Worm (Caenorhabditis elegans): ENCODE measurements around the gene T06E8.8.

Gene T06E8.8

ce11 chrV:10037040-10037439 lies 6.5 kb upstream of the T06E8.8 start, which contains the start of gene F57A8.1:
F57A8.1 (plus strand) TSS chrV:10037340.
- TF ChIP-seq tlp-1 (tag; optimal IDR thresholded peaks at IDR 0.05) (no peak), nhr-47 (tag; optimal IDR thresholded peaks at IDR 0.05) (no peak), unc-30 (tag; optimal IDR thresholded peaks at IDR 0.05) (no peak), unc-130 (tag; optimal IDR thresholded peaks at IDR 0.05) (no peak), hlh-17 (GFP tag; optimal IDR thresholded peaks at IDR 0.05; ENCODE audit: borderline replicate concordance) (no peak), nhr-28 (tag; optimal IDR thresholded peaks at IDR 0.05) (no peak)

DNA sequence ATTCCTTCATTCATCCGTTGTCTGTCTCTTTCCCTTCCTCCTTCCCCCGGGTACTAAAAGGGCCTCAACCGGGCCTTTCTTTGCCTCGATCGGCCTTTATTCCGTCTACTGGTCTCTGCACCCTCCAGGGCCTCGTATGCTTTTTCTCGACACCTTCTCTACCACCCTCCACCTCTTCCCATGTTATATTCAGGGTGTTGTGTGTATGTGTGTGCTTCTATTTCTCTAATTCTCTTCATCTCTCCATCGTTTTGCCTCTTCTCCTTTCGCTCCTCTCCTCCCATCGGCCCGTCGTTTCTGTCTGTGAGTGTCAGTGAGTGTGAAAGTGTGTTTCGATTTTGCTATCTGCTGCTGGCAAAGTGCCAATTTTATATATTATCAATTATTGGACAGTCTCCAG lies 3.7 kb upstream of the T06E8.8 start:
- TF ChIP-seq ets-5 (GFP tag; IDR thresholded peaks at IDR 0.05): no peak
- peak in 3 of 6 experiments; percentile 7 to 49 (median 41) for TF ChIP-seq elt-3 (tag; optimal IDR thresholded peaks at IDR 0.05)
- TF ChIP-seq efl-3 (GFP tag; optimal IDR thresholded peaks at IDR 0.05): no peak
- peak; percentile 61 to 64 for TF ChIP-seq lin-35 (GFP tag; optimal IDR thresholded peaks at IDR 0.05)
- TF ChIP-seq unc-86 (tag; optimal IDR thresholded peaks at IDR 0.05): peak; percentile 28
- no peak for TF ChIP-seq ces-1 (GFP tag; optimal IDR thresholded peaks at IDR 0.05)
- no peak for TF ChIP-seq sox-4 (tag; optimal IDR thresholded peaks at IDR 0.05)
- TF ChIP-seq fkh-8 (tag; optimal IDR thresholded peaks at IDR 0.05): peak; percentile 31
- TF ChIP-seq ztf-4 (tag; optimal IDR thresholded peaks at IDR 0.05): peak; percentile 63
- no peak for TF ChIP-seq ama-1 (optimal IDR thresholded peaks at IDR 0.05)
- TF ChIP-seq pag-3 (tag; optimal IDR thresholded peaks at IDR 0.05; ENCODE audit: borderline replicate concordance, insufficient read depth): no peak
- no peak for TF ChIP-seq nhr-76 (tag; optimal IDR thresholded peaks at IDR 0.05)
- no peak for TF ChIP-seq hlh-4 (tag; optimal IDR thresholded peaks at IDR 0.05)
- no peak for TF ChIP-seq aha-1 (tag; optimal IDR thresholded peaks at IDR 0.05)
- TF ChIP-seq hpl-2 (GFP tag; optimal IDR thresholded peaks at IDR 0.05): no peak
- TF ChIP-seq mab-9 (GFP tag; IDR thresholded peaks at IDR 0.05): no peak
- peak in 1 of 2 experiments; percentile 60 for TF ChIP-seq mdl-1 (tag; optimal IDR thresholded peaks at IDR 0.05)
- no peak for TF ChIP-seq sup-37 (GFP tag; optimal IDR thresholded peaks at IDR 0.05)
- TF ChIP-seq nhr-71 (tag; optimal IDR thresholded peaks at IDR 0.05): peak; percentile 78
- TF ChIP-seq nhr-84 (tag; optimal IDR thresholded peaks at IDR 0.05): no peak
- TF ChIP-seq ceh-90 (tag; optimal IDR thresholded peaks at IDR 0.05): no peak
- no peak for TF ChIP-seq unc-130 (tag; optimal IDR thresholded peaks at IDR 0.05)
- TF ChIP-seq unc-30 (tag; optimal IDR thresholded peaks at IDR 0.05): no peak
- TF ChIP-seq C16A3.4 (tag; optimal IDR thresholded peaks at IDR 0.05): peak; percentile 28
- TF ChIP-seq isw-1 (GFP tag; IDR thresholded peaks at IDR 0.05): no peak; the same call in 1 of the 2 replicates
- no peak for TF ChIP-seq alr-1 (tag; optimal IDR thresholded peaks at IDR 0.05; ENCODE audit: borderline replicate concordance)
- TF ChIP-seq lin-14 (GFP tag; optimal IDR thresholded peaks at IDR 0.05): peak; percentile 79
- TF ChIP-seq snpc-4 (tag; optimal IDR thresholded peaks at IDR 0.05): no peak
- TF ChIP-seq lin-15B (tag; optimal IDR thresholded peaks at IDR 0.05): no peak
- peak; percentile 52 for TF ChIP-seq dsc-1 (tag; optimal IDR thresholded peaks at IDR 0.05)
- no peak for TF ChIP-seq lin-39 (tag; optimal IDR thresholded peaks at IDR 0.05)
- TF ChIP-seq egl-13 (tag; optimal IDR thresholded peaks at IDR 0.05): peak; percentile 24
- TF ChIP-seq Y116A8C.19 (tag; optimal IDR thresholded peaks at IDR 0.05; ENCODE audit: borderline replicate concordance): no peak
- TF ChIP-seq nhr-237 (tag; optimal IDR thresholded peaks at IDR 0.05): no peak
- TF ChIP-seq hlh-17 (GFP tag; optimal IDR thresholded peaks at IDR 0.05; ENCODE audit: borderline replicate concordance): no peak
- no peak for TF ChIP-seq unc-98 (GFP tag; IDR thresholded peaks at IDR 0.05)
- TF ChIP-seq pax-3 (tag; optimal IDR thresholded peaks at IDR 0.05): no peak
- peak; percentile 45 for TF ChIP-seq rnt-1 (tag; optimal IDR thresholded peaks at IDR 0.05)
- TF ChIP-seq tbx-2 (tag; optimal IDR thresholded peaks at IDR 0.05): peak; percentile 66
- no peak for TF ChIP-seq C34B4.2 (tag; optimal IDR thresholded peaks at IDR 0.05)
- peak; percentile 64 to 91 for TF ChIP-seq lsy-2 (tag; optimal IDR thresholded peaks at IDR 0.05)
- no peak for TF ChIP-seq aly-2 (tag; optimal IDR thresholded peaks at IDR 0.05)
- peak; percentile 33 for TF ChIP-seq lin-13 (GFP tag; optimal IDR thresholded peaks at IDR 0.05)
- TF ChIP-seq ceh-82 (tag; optimal IDR thresholded peaks at IDR 0.05): peak; percentile 56 to 61 (median 57)
- TF ChIP-seq jun-1 (tag; optimal IDR thresholded peaks at IDR 0.05): peak; percentile 70
- no peak for TF ChIP-seq vab-15 (tag; optimal IDR thresholded peaks at IDR 0.05)
- TF ChIP-seq grh-1 (GFP tag; IDR thresholded peaks at IDR 0.05): no peak
